Worm (Caenorhabditis elegans) whole organism, young adult: Measurements from ENCODE around the gene Y22D7AL.9.

Source experiments
- B0261.1 ChIP-seq: sonication (generic microtip); optimal IDR thresholded peaks from 2 replicates; lab custom pipeline; 2016; ENCODE audit warnings: mild to moderate bottlenecking, missing genetic modification characterization, moderate library complexity, missing compliant biosample characterization
- B0336.3 ChIP-seq: fragments of 200-800 bp; sonication (Bioruptor generic); IDR thresholded peaks from 2 replicates; pipeline ENCODE4 v1.3.6; 2022; ENCODE audit warnings: missing genetic modification characterization, missing compliant biosample characterization
- C06A6.2 ChIP-seq: fragments of 200-800 bp; sonication (Bioruptor generic); conservative IDR thresholded peaks from 2 replicates; pipeline ENCODE4 v1.3.6; 2022; ENCODE audit warnings: missing genetic modification characterization, missing compliant biosample characterization
- C17E4.6 ChIP-seq: fragments of 200-800 bp; sonication (Bioruptor generic); IDR thresholded peaks from 2 replicates; pipeline ENCODE4 v1.3.6; 2022; ENCODE audit warnings: missing genetic modification reagents, missing genetic modification characterization, missing compliant biosample characterization
- D2030.7 ChIP-seq: fragments of 200-800 bp; sonication (Bioruptor generic); IDR thresholded peaks from 2 replicates; pipeline ENCODE4 v1.3.6; 2022; ENCODE audit warnings: missing genetic modification reagents, missing genetic modification characterization, missing compliant biosample characterization
- F37B4.10 ChIP-seq: fragments of 200-800 bp; sonication (Bioruptor generic); IDR thresholded peaks from 2 replicates; pipeline ENCODE4 v1.3.6; 2022; ENCODE audit warnings: missing genetic modification characterization, missing compliant biosample characterization
- F52B5.7 ChIP-seq: sonication (generic microtip); optimal IDR thresholded peaks from 2 replicates; lab custom pipeline; 2016; ENCODE audit warnings: mild to moderate bottlenecking, missing genetic modification characterization, missing compliant biosample characterization
- T07F8.4 ChIP-seq: sonication (generic microtip); optimal IDR thresholded peaks from 2 replicates; lab custom pipeline; 2016; ENCODE audit warnings: mild to moderate bottlenecking, missing genetic modification characterization, moderate library complexity, missing compliant biosample characterization
- Y53G8AR.9 ChIP-seq: fragments of 200-800 bp; sonication (Bioruptor generic); conservative IDR thresholded peaks from 2 replicates; pipeline ENCODE4 v1.3.6; 2022; ENCODE audit warnings: missing genetic modification reagents, missing genetic modification characterization, missing compliant biosample characterization
- Y67H2A.10 ChIP-seq: fragments of 200-800 bp; sonication (Bioruptor generic); conservative IDR thresholded peaks from 2 replicates; pipeline ENCODE4 v1.3.6; 2022; ENCODE audit warnings: missing genetic modification reagents, missing genetic modification characterization, missing compliant biosample characterization
- akir-1 ChIP-seq: fragments of 200-800 bp; sonication (Bioruptor generic); optimal IDR thresholded peaks from 2 replicates; lab custom pipeline; 2018; ENCODE audit warnings: mild to moderate bottlenecking, missing genetic modification characterization, moderate library complexity, missing compliant biosample characterization
- aptf-3 ChIP-seq: fragments of 200-800 bp; sonication (Bioruptor generic); IDR thresholded peaks from 2 replicates; pipeline ENCODE4 v1.3.6; 2022; ENCODE audit warnings: missing genetic modification characterization, missing compliant biosample characterization
- athp-1 ChIP-seq: sonication (generic microtip); optimal IDR thresholded peaks from 2 replicates; lab custom pipeline; 2017; ENCODE audit warnings: mild to moderate bottlenecking, missing genetic modification characterization, missing compliant biosample characterization
- attf-6 ChIP-seq: fragments of 200-800 bp; sonication (Bioruptor generic); IDR thresholded peaks from 2 replicates; pipeline ENCODE4 v1.3.6; 2022; ENCODE audit warnings: missing genetic modification reagents, missing genetic modification characterization, missing compliant biosample characterization
- cebp-1 ChIP-seq, 2 experiments: fragments of 200-800 bp in 1 of 2; sonication (Bioruptor generic) in 1 of 2; sonication (generic microtip) in 1 of 2; IDR thresholded peaks in 1 of 2; optimal IDR thresholded peaks in 1 of 2; 2 replicates each; pipeline versions ENCODE4 v1.3.6 to Lab custom; 2017 to 2022; ENCODE audit warnings: missing compliant biosample characterization in 2 of 2, missing genetic modification characterization in 2 of 2, mild to moderate bottlenecking in 1 of 2, missing genetic modification reagents in 1 of 2, moderate library complexity in 1 of 2
- ceh-27 ChIP-seq: fragments of 200-800 bp; sonication (Bioruptor generic); optimal IDR thresholded peaks from 2 replicates; lab custom pipeline; 2018; ENCODE audit warnings: mild to moderate bottlenecking, missing genetic modification characterization, moderate library complexity, missing compliant biosample characterization
- ceh-40 ChIP-seq: fragments of 200-800 bp; sonication (Bioruptor generic); IDR thresholded peaks from 2 replicates; pipeline ENCODE4 v1.3.6; 2022; ENCODE audit warnings: missing genetic modification characterization, missing compliant biosample characterization
- ceh-58 ChIP-seq: fragments of 200-800 bp; sonication (Bioruptor generic); IDR thresholded peaks from 2 replicates; pipeline ENCODE4 v1.3.6; 2022; ENCODE audit warnings: missing genetic modification characterization, missing compliant biosample characterization
- ceh-91 ChIP-seq: fragments of 200-800 bp; sonication (Bioruptor generic); IDR thresholded peaks from 2 replicates; pipeline ENCODE4 v1.3.6; 2022; ENCODE audit warnings: missing genetic modification reagents, missing genetic modification characterization, missing compliant biosample characterization
- chd-7 ChIP-seq: sonication (generic microtip); optimal IDR thresholded peaks from 2 replicates; lab custom pipeline; 2016; ENCODE audit warnings: mild to moderate bottlenecking, missing genetic modification characterization, moderate library complexity, missing compliant biosample characterization
- die-1 ChIP-seq: sonication (generic microtip); optimal IDR thresholded peaks from 2 replicates; lab custom pipeline; 2016; ENCODE audit warnings: missing genotype, mild to moderate bottlenecking, missing genetic modification characterization, missing compliant biosample characterization
- dpl-1 ChIP-seq: fragments of 150-350 bp; optimal IDR thresholded peaks from 2 replicates; lab custom pipeline; 2014; ENCODE audit warnings: missing biosample characterization, missing genetic modification reagents, missing genetic modification characterization
- efl-1 ChIP-seq: fragments of 150-350 bp; optimal IDR thresholded peaks from 2 replicates; lab custom pipeline; 2014; ENCODE audit warnings: missing biosample characterization, missing genetic modification reagents, missing genetic modification characterization
- egl-44 ChIP-seq: fragments of 200-800 bp; sonication (Bioruptor generic); IDR thresholded peaks from 2 replicates; pipeline ENCODE4 v1.3.6; 2022; ENCODE audit warnings: missing genetic modification reagents, missing genetic modification characterization, missing compliant biosample characterization
- egrh-3 ChIP-seq: fragments of 200-800 bp; sonication (Bioruptor generic); IDR thresholded peaks from 2 replicates; pipeline ENCODE4 v1.3.6; 2022; ENCODE audit warnings: missing genetic modification reagents, missing genetic modification characterization, missing compliant biosample characterization
- fkh-3 ChIP-seq: sonication (generic microtip); optimal IDR thresholded peaks from 2 replicates; lab custom pipeline; 2016; ENCODE audit warnings: mild to moderate bottlenecking, missing genetic modification characterization, missing compliant biosample characterization
- hlh-12 ChIP-seq: sonication (generic microtip); optimal IDR thresholded peaks from 2 replicates; lab custom pipeline; 2016; ENCODE audit warnings: missing genetic modification characterization, missing compliant biosample characterization
- hmg-20 ChIP-seq: fragments of 200-800 bp; sonication (Bioruptor generic); IDR thresholded peaks from 2 replicates; pipeline ENCODE4 v1.3.6; 2022; ENCODE audit warnings: missing genetic modification reagents, missing genetic modification characterization, missing compliant biosample characterization
- lin-54 ChIP-seq: fragments of 200-800 bp; sonication (Bioruptor generic); optimal IDR thresholded peaks from 2 replicates; lab custom pipeline; 2018; ENCODE audit warnings: mild to moderate bottlenecking, missing genetic modification characterization, missing compliant biosample characterization
- lir-1 ChIP-seq: fragments of 200-800 bp; sonication (Bioruptor generic); conservative IDR thresholded peaks from 2 replicates; pipeline ENCODE4 v1.3.6; 2022; ENCODE audit warnings: missing genetic modification reagents, missing genetic modification characterization, missing compliant biosample characterization
- lsl-1 ChIP-seq: fragments of 200-800 bp; sonication (Bioruptor generic); optimal IDR thresholded peaks from 2 replicates; lab custom pipeline; 2018; ENCODE audit warnings: mild to moderate bottlenecking, missing genetic modification characterization, moderate library complexity, missing compliant biosample characterization
- madf-10 ChIP-seq: sonication (generic microtip); optimal IDR thresholded peaks from 2 replicates; lab custom pipeline; 2016; ENCODE audit warnings: mild to moderate bottlenecking, missing genetic modification characterization, missing compliant biosample characterization
- madf-3 ChIP-seq: fragments of 200-800 bp; sonication (Bioruptor generic); IDR thresholded peaks from 2 replicates; pipeline ENCODE4 v1.3.6; 2022; ENCODE audit warnings: missing genetic modification reagents, missing genetic modification characterization, missing compliant biosample characterization
- madf-8 ChIP-seq: fragments of 200-800 bp; sonication (Bioruptor generic); conservative IDR thresholded peaks from 2 replicates; pipeline ENCODE4 v1.3.6; 2022; ENCODE audit warnings: missing genetic modification reagents, missing genetic modification characterization, missing compliant biosample characterization
- mes-4 ChIP-seq: sonication (generic microtip); optimal IDR thresholded peaks from 2 replicates; lab custom pipeline; 2016; ENCODE audit warnings: missing genotype, missing genetic modification characterization, missing compliant biosample characterization
- nhr-120 ChIP-seq: fragments of 200-800 bp; sonication (Bioruptor generic); IDR thresholded peaks from 2 replicates; pipeline ENCODE4 v1.3.6; 2022; ENCODE audit warnings: missing genetic modification characterization, missing compliant biosample characterization
- nhr-80 ChIP-seq: sonication (generic microtip); optimal IDR thresholded peaks from 2 replicates; lab custom pipeline; 2016; ENCODE audit warnings: missing genetic modification characterization, missing compliant biosample characterization
- pha-4 ChIP-seq: fragments of 150-350 bp; sonication (generic microtip); optimal IDR thresholded peaks from 2 replicates; lab custom pipeline; 2014; ENCODE audit warnings: missing biosample characterization, missing genetic modification reagents, missing genetic modification characterization
- rec-8 ChIP-seq, 2 experiments: sonication (generic microtip); optimal IDR thresholded peaks; 2 replicates each; lab custom pipeline; 2016; ENCODE audit warnings: mild to moderate bottlenecking in 2 of 2, missing genetic modification characterization in 2 of 2, missing genetic modification reagents in 2 of 2, missing genotype in 2 of 2, missing biosample characterization in 1 of 2, missing compliant biosample characterization in 1 of 2, moderate library complexity in 1 of 2
- repo-1 ChIP-seq: sonication (generic microtip); optimal IDR thresholded peaks from 2 replicates; lab custom pipeline; 2017; ENCODE audit warnings: mild to moderate bottlenecking, missing genetic modification characterization, missing compliant biosample characterization
- tbp1 ChIP-seq: fragments of 200-800 bp; sonication (Bioruptor generic); optimal IDR thresholded peaks from 2 replicates; lab custom pipeline; 2018; ENCODE audit warnings: mild to moderate bottlenecking, missing genetic modification characterization, missing compliant biosample characterization
- tlf-1 ChIP-seq: fragments of 200-800 bp; sonication (Bioruptor generic); optimal IDR thresholded peaks from 2 replicates; lab custom pipeline; 2018; ENCODE audit warnings: mild to moderate bottlenecking, missing genetic modification characterization, missing compliant biosample characterization
- zim-3 ChIP-seq: sonication (generic microtip); optimal IDR thresholded peaks from 2 replicates; lab custom pipeline; 2017; ENCODE audit warnings: mild to moderate bottlenecking, missing genetic modification characterization, moderate library complexity, missing compliant biosample characterization
- ztf-18 ChIP-seq: sonication (generic microtip); optimal IDR thresholded peaks from 2 replicates; lab custom pipeline; 2016; ENCODE audit warnings: missing genotype, mild to moderate bottlenecking, missing genetic modification characterization, missing compliant biosample characterization
- ztf-25 ChIP-seq: fragments of 200-800 bp; sonication (Bioruptor generic); IDR thresholded peaks from 2 replicates; pipeline ENCODE4 v1.3.6; 2022; ENCODE audit warnings: missing genetic modification reagents, missing genetic modification characterization, missing compliant biosample characterization
- ztf-26 ChIP-seq: sonication (generic microtip); optimal IDR thresholded peaks from 2 replicates; lab custom pipeline; 2017; ENCODE audit warnings: missing genetic modification characterization, missing compliant biosample characterization
- ztf-3 ChIP-seq: fragments of 200-800 bp; sonication (Bioruptor generic); optimal IDR thresholded peaks from 2 replicates; lab custom pipeline; 2018; ENCODE audit warnings: mild to moderate bottlenecking, missing genetic modification characterization, missing compliant biosample characterization

Y22D7AL.9 gene

ce11 chrIII:1601464-1602169 lies 12.2 kb downstream of the Y22D7AL.9 start (continued):
- TF ChIP-seq ztf-18 (tag; lab: Kevin White, UChicago) (peak; percentile 73), dpl-1 (GFP tag; lab: Kevin White, UChicago) (no peak), mes-4 (tag; lab: Kevin White, UChicago) (no peak), ztf-26 (tag; lab: Kevin White, UChicago) (no peak), fkh-3 (tag; lab: Kevin White, UChicago) (peak; percentile 52), repo-1 (no peak), lsl-1 (GFP tag; lab: Kevin White, UChicago) (peak; percentile 60), F52B5.7 (tag; lab: Kevin White, UChicago) (peak; percentile 69), madf-10 (tag; lab: Kevin White, UChicago) (peak; percentile 53), pha-4 (tag; lab: Kevin White, UChicago) (no peak), B0261.1 (tag; lab: Kevin White, UChicago) (peak; percentile 88), tlf-1 (no peak), ztf-3 (peak; percentile 21), aptf-3 (GFP tag; lab: Robert Waterston, UW) (no peak), egrh-3 (peak; percentile 45), egl-44 (peak; percentile 71; the same call in 1 of the 2 replicates), nhr-80 (peak; percentile 39), ceh-40 (GFP tag; lab: Robert Waterston, UW) (0 out of 2 replicates have a peak, but pooled peaks have one; percentile 37), ceh-91 (GFP tag; lab: Robert Waterston, UW) (no peak), madf-3 (GFP tag; lab: Robert Waterston, UW) (peak; percentile 71; the same call in 1 of the 2 replicates), C17E4.6 (GFP tag; lab: Robert Waterston, UW) (0 out of 2 replicates have a peak, but pooled peaks have one; percentile 28), efl-1 (GFP tag; lab: Kevin White, UChicago) (no peak), zim-3 (tag; lab: Kevin White, UChicago) (peak; percentile 79), D2030.7 (GFP tag; lab: Robert Waterston, UW) (peak; percentile 87), rec-8 (tag; optimal IDR thresholded peaks at IDR 0.05; lab: Kevin White, UChicago) (peak; percentile 65 to 83), athp-1 (tag; lab: Kevin White, UChicago) (peak; percentile 85), cebp-1 (GFP tag; IDR thresholded peaks at IDR 0.05; lab: Robert Waterston, UW) (peak; percentile 23; the same call in 1 of the 2 replicates), cebp-1 (tag; optimal IDR thresholded peaks at IDR 0.05; lab: Kevin White, UChicago) (peak; percentile 62), lin-54 (GFP tag; lab: Kevin White, UChicago) (peak; percentile 54), ztf-25 (GFP tag; lab: Robert Waterston, UW) (peak; percentile 97), nhr-120 (GFP tag; lab: Robert Waterston, UW) (0 out of 2 replicates have a peak, but pooled peaks have one; percentile 73), B0336.3 (GFP tag; lab: Robert Waterston, UW) (peak; percentile 32; the same call in 1 of the 2 replicates), hlh-12 (peak; percentile 48), T07F8.4 (tag; lab: Kevin White, UChicago) (peak; percentile 82), Y53G8AR.9 (GFP tag; lab: Robert Waterston, UW) (0 out of 2 replicates have a peak, but pooled peaks have one; percentile 28), hmg-20 (GFP tag; lab: Robert Waterston, UW) (no peak), Y67H2A.10 (GFP tag; lab: Robert Waterston, UW) (no peak), F37B4.10 (GFP tag; lab: Robert Waterston, UW) (0 out of 2 replicates have a peak, but pooled peaks have one; percentile 79), die-1 (tag; lab: Kevin White, UChicago) (peak; percentile 93), ceh-27 (no peak), akir-1 (GFP tag; lab: Kevin White, UChicago) (no peak), C06A6.2 (GFP tag; lab: Robert Waterston, UW) (no peak), ceh-58 (GFP tag; lab: Robert Waterston, UW) (no peak), attf-6 (GFP tag; lab: Robert Waterston, UW) (0 out of 2 replicates have a peak, but pooled peaks have one; percentile 21), madf-8 (no peak), lir-1 (GFP tag; lab: Robert Waterston, UW) (peak; percentile 52; the same call in 1 of the 2 replicates), tbp1 (GFP tag; lab: Kevin White, UChicago) (peak; percentile 93), chd-7 (tag; lab: Kevin White, UChicago) (peak; percentile 62)
